Worm (Caenorhabditis elegans) whole organism, L4 larva: ENCODE results near the gene rps-14.
A peak's percentile ranks its signal among the peaks of the same experiment; 100 is the strongest.

Source experiments
- Y105C5A.15 ChIP-seq: fragments of 200-800 bp; sonication (Bioruptor generic); IDR thresholded peaks from 2 replicates; pipeline ENCODE4 v1.3.6; 2022; ENCODE audit warnings: missing genetic modification characterization, missing compliant biosample characterization
- ZK546.5 ChIP-seq, 2 experiments: sonication (generic microtip); optimal IDR thresholded peaks; 2 replicates each; lab custom pipeline; 2017; ENCODE audit warnings: missing biosample characterization in 2 of 2, missing genetic modification characterization in 2 of 2
- arid-1 ChIP-seq: fragments of 200-800 bp; sonication (Bioruptor generic); conservative IDR thresholded peaks from 2 replicates; pipeline ENCODE4 v1.3.6; 2022; ENCODE audit warnings: missing genetic modification reagents, missing genetic modification characterization, missing compliant biosample characterization
- ces-1 ChIP-seq: fragments of 150-350 bp; sonication (generic microtip); optimal IDR thresholded peaks from 4 replicates; lab custom pipeline; 2014; ENCODE audit warnings: missing biosample characterization, missing genetic modification reagents, missing genetic modification characterization
- ctbp-1 ChIP-seq: fragments of 200-800 bp; sonication (Bioruptor generic); IDR thresholded peaks from 2 replicates; pipeline ENCODE4 v1.3.6; 2022; ENCODE audit warnings: missing genetic modification reagents, missing genetic modification characterization, missing compliant biosample characterization
- egl-27 ChIP-seq: sonication (generic microtip); optimal IDR thresholded peaks from 3 replicates; lab custom pipeline; 2017; ENCODE audit warnings: missing biosample characterization, missing genetic modification reagents, missing genetic modification characterization
- fos-1 ChIP-seq: fragments of 150-350 bp; optimal IDR thresholded peaks from 2 replicates; lab custom pipeline; 2014; ENCODE audit warnings: missing biosample characterization, missing genetic modification characterization
- lin-1 ChIP-seq: fragments of 200-800 bp; sonication (Bioruptor generic); IDR thresholded peaks from 2 replicates; pipeline ENCODE4 v1.3.6; 2022; ENCODE audit warnings: missing genetic modification reagents, missing genetic modification characterization, missing compliant biosample characterization
- nhr-11 ChIP-seq: fragments of 150-350 bp; optimal IDR thresholded peaks from 2 replicates; lab custom pipeline; 2014; ENCODE audit warnings: missing biosample characterization, missing genetic modification characterization
- nhr-237 ChIP-seq: sonication (generic microtip); optimal IDR thresholded peaks from 2 replicates; lab custom pipeline; 2017; ENCODE audit warnings: missing biosample characterization, missing genetic modification characterization
- pqm-1 ChIP-seq: sonication (generic microtip); optimal IDR thresholded peaks from 2 replicates; lab custom pipeline; 2017; ENCODE audit warnings: missing biosample characterization, missing genetic modification characterization
- unc-62 ChIP-seq, 3 experiments: fragments of 150-350 bp in 1 of 3; sonication (generic microtip); optimal IDR thresholded peaks in 2 of 3; peaks in 1 of 3; 1 replicate in 1 of 3; 2 replicates in 2 of 3; lab custom pipeline; 2014 to 2017; ENCODE audit warnings: missing biosample characterization in 3 of 3, missing genetic modification characterization in 3 of 3, missing genetic modification reagents in 3 of 3, missing genotype in 1 of 3

ce11 chrIII:7181822-7182221 is 2.4 kb upstream of the rps-14 start, which contains the start of gene epg-4:
- TF ChIP-seq ctbp-1 (GFP tag; lab: Robert Waterston, UW): peak; percentile 37; the same call in 1 of the 2 replicates
- TF ChIP-seq fos-1 (tag; lab: Kevin White, UChicago): no peak
- no peak for TF ChIP-seq egl-27 (tag; lab: Kevin White, UChicago)
- no peak for TF ChIP-seq ZK546.5 (tag; optimal IDR thresholded peaks at IDR 0.05; lab: Kevin White, UChicago)
- 0 out of 2 replicates have a peak, but pooled peaks have one; percentile 5 for TF ChIP-seq arid-1 (GFP tag; lab: Robert Waterston, UW)
- TF ChIP-seq unc-62 (GFP tag; optimal IDR thresholded peaks at IDR 0.05 in 1 of 2; lab: Kevin White, UChicago): no peak
- TF ChIP-seq unc-62 (tag; optimal IDR thresholded peaks at IDR 0.05; lab: Kevin White, UChicago): no peak
- peak; percentile 4 for TF ChIP-seq pqm-1
- TF ChIP-seq ces-1 (GFP tag; lab: Kevin White, UChicago): no peak
- no peak for TF ChIP-seq lin-1 (GFP tag; lab: Robert Waterston, UW)
- TF ChIP-seq nhr-11: no peak
- no peak for TF ChIP-seq Y105C5A.15
- TF ChIP-seq nhr-237: no peak
